Fruit fly (Drosophila melanogaster): ENCODE measurements around the gene opm.

Gene opm

DNA sequence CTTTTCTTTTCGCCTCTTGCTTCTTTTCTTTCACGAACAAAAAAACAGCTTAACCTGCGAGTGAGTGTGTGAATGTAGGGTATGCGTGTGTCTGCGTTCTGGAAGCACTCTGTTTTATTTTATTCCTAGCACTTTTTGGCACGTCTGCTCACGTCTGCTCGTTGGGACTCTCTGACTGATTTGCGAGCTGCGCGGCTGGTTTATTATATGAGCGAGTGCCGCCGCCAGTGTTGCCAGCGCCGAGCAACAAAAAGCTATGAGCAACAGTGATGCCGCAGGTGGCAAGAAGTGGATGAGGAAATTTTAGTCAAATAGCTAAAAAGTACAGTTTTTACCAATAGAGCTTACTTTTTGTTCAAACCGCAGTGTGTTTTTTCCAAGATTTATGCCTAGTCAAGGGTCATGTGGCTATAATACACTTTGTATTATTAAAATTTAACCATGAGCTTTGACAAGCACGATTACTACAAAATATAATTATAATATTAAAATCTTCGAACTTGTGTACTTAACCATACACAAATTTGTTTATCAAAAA lies 9.9 kb upstream of the opm start, which contains the start of gene Lsd-2 (continued):
- TF ChIP-seq tgo (GFP tag; IDR thresholded peaks at IDR 0.05) (no peak), Mes4 (GFP tag; optimal IDR thresholded peaks at IDR 0.05) (no peak), chif (GFP tag; optimal IDR thresholded peaks at IDR 0.05) (no peak), lola (GFP tag; optimal IDR thresholded peaks at IDR 0.05) (peak in 1 of 3 experiments; percentile 31), Ets97D (GFP tag; optimal IDR thresholded peaks at IDR 0.05) (no peak), dati (GFP tag; IDR thresholded peaks at IDR 0.05) (no peak), ab (GFP tag; optimal IDR thresholded peaks at IDR 0.05) (no peak), lbe (GFP tag; optimal IDR thresholded peaks at IDR 0.05) (no peak), Awh (GFP tag; IDR thresholded peaks at IDR 0.05) (0 out of 2 replicates have a peak, but pooled peaks have one; percentile 46), pita (GFP tag; optimal IDR thresholded peaks at IDR 0.05) (no peak), Dbx (GFP tag; IDR thresholded peaks at IDR 0.05) (peak; percentile 60; the same call in 1 of the 3 replicates), CG16779 (GFP tag; IDR thresholded peaks at IDR 0.05) (no peak), CG10147 (GFP tag; optimal IDR thresholded peaks at IDR 0.05) (no peak), Six4 (GFP tag; optimal IDR thresholded peaks at IDR 0.05) (no peak), Myb (GFP tag; optimal IDR thresholded peaks at IDR 0.05) (no peak), grn (GFP tag; optimal IDR thresholded peaks at IDR 0.05) (no peak), Dp (GFP tag; optimal IDR thresholded peaks at IDR 0.05) (no peak), CG4404 (GFP tag; IDR thresholded peaks at IDR 0.05) (no peak), CG6854 (GFP tag; optimal IDR thresholded peaks at IDR 0.05) (no peak), CG15696 (tag; optimal IDR thresholded peaks at IDR 0.05) (peak; percentile 29), CG4854 (GFP tag; optimal IDR thresholded peaks at IDR 0.05) (no peak), Eip74EF (GFP tag; optimal IDR thresholded peaks at IDR 0.05) (no peak), emc (GFP tag; optimal IDR thresholded peaks at IDR 0.05) (no peak), CG1792 (GFP tag; optimal IDR thresholded peaks at IDR 0.05) (peak; percentile 22), Chrac-16 (GFP tag; optimal IDR thresholded peaks at IDR 0.05) (no peak), CG6272 (GFP tag; IDR thresholded peaks at IDR 0.05) (no peak), CG11695 (GFP tag; IDR thresholded peaks at IDR 0.05) (no peak), sc (optimal IDR thresholded peaks at IDR 0.05) (no peak), sc (GFP tag; optimal IDR thresholded peaks at IDR 0.05) (no peak), sr (GFP tag; IDR thresholded peaks at IDR 0.05) (no peak), CG12155 (GFP tag; optimal IDR thresholded peaks at IDR 0.05) (peak; percentile 81), bsh (GFP tag; optimal IDR thresholded peaks at IDR 0.05) (no peak), Hsf (GFP tag; optimal IDR thresholded peaks at IDR 0.05) (no peak), aop (GFP tag; IDR thresholded peaks at IDR 0.05) (no peak), Kr (GFP tag; optimal IDR thresholded peaks at IDR 0.05) (no peak), bcd (GFP tag; optimal IDR thresholded peaks at IDR 0.05) (no peak), Atf-2 (GFP tag; optimal IDR thresholded peaks at IDR 0.05) (no peak), tna (GFP tag; IDR thresholded peaks at IDR 0.05; ENCODE audit: partially characterized antibody) (no peak), CG13894 (tag; optimal IDR thresholded peaks at IDR 0.05) (peak; percentile 35), ro (GFP tag; IDR thresholded peaks at IDR 0.05) (no peak), BtbVII (GFP tag; optimal IDR thresholded peaks at IDR 0.05) (no peak), pnt (GFP tag; optimal IDR thresholded peaks at IDR 0.05) (no peak)
